Fruit fly (Drosophila melanogaster) Kc167 (cell line): Measurements from ENCODE around the gene nom.

ENCODE experiments used
- psq ChIP-seq: fragments of >200 bp; optimal IDR thresholded peaks from 2 replicates; lab custom pipeline; 2017; ENCODE audit warnings: missing external identifiers
- ttk ChIP-seq: sonication (Bioruptor generic); optimal IDR thresholded peaks from 2 replicates; lab custom pipeline; 2017; ENCODE audit warnings: missing external identifiers

DNA sequence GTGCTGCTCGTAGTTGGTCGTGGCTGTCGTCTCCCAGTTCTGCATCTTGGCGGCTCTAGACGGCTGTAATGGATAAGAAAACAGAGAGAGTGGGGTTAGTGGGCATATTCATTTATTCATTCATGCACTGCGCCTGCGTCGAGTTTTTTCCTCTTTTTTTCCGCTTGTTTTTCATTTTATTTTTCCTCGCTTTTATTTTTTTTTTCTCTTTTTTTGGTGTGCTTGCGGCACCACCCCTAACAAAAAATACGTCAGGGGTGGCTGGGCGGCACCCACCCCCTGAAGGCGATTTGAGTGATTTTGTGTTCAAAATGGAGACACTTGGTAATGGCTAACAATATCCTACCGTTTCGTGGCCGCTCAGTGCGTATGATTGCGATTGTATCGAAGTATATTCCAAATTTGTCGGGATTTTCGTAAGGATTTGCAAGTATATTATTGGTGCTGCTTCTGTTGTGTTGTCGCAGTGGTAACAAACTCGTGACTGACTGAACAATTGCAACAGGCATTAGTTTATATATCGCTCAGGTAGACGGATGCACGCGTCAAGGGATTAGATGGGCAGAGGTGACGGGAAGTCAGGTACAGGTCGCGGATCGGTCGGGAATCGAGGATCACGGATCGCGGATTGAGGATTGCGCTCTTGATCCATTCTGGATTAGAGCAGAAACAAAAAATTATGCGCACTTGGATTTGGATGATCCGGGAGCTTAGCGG is 28.7 kb upstream of the nom start:
- no peak for TF ChIP-seq psq (lab: Kevin White, UChicago)
- TF ChIP-seq ttk (lab: Kevin White, UChicago), result no peak
